Worm (Caenorhabditis elegans) whole organism, mixed stage, embryonic: Measurements from ENCODE around the gene Y39B6A.9.

Experiments
- M03D4.4 ChIP-seq: sonication (generic microtip); optimal IDR thresholded peaks from 2 replicates; lab custom pipeline; 2017; ENCODE audit warnings: mild to moderate bottlenecking, missing genetic modification characterization, missing compliant biosample characterization
- bed-3 ChIP-seq: fragments of 200-800 bp; sonication (Bioruptor generic); optimal IDR thresholded peaks from 3 replicates; lab custom pipeline; 2018; ENCODE audit warnings: mild to moderate bottlenecking, missing genetic modification characterization, moderate library complexity, missing compliant biosample characterization
- blmp-1 ChIP-seq: fragments of 150-350 bp; optimal IDR thresholded peaks from 2 replicates; lab custom pipeline; 2014; ENCODE audit warnings: missing biosample characterization, missing genetic modification characterization
- ceh-43 ChIP-seq: fragments of 200-800 bp; sonication (Bioruptor generic); optimal IDR thresholded peaks from 2 replicates; lab custom pipeline; 2018; ENCODE audit warnings: mild to moderate bottlenecking, missing genetic modification characterization, moderate library complexity, missing compliant biosample characterization
- ceh-83 ChIP-seq: fragments of 200-800 bp; sonication (Bioruptor generic); optimal IDR thresholded peaks from 2 replicates; lab custom pipeline; 2018; ENCODE audit warnings: mild to moderate bottlenecking, missing genetic modification characterization, missing compliant biosample characterization
- ces-1 ChIP-seq: fragments of 150-350 bp; optimal IDR thresholded peaks from 2 replicates; lab custom pipeline; 2014; ENCODE audit warnings: missing biosample characterization, missing genetic modification reagents, missing genetic modification characterization
- cnd-1 ChIP-seq: fragments of 200-800 bp; sonication (Bioruptor generic); optimal IDR thresholded peaks from 2 replicates; lab custom pipeline; 2018; ENCODE audit warnings: mild to moderate bottlenecking, missing genetic modification characterization, missing compliant biosample characterization
- drap-1 ChIP-seq: fragments of 200-800 bp; sonication (Bioruptor generic); optimal IDR thresholded peaks from 3 replicates; lab custom pipeline; 2018; ENCODE audit warnings: mild to moderate bottlenecking, missing genetic modification characterization, missing compliant biosample characterization
- elt-3 ChIP-seq: fragments of 150-350 bp; optimal IDR thresholded peaks from 2 replicates; lab custom pipeline; 2014; ENCODE audit warnings: missing biosample characterization, missing genetic modification characterization
- flh-1 ChIP-seq: fragments of 200-800 bp; sonication (Bioruptor generic); optimal IDR thresholded peaks from 2 replicates; lab custom pipeline; 2018; ENCODE audit warnings: mild to moderate bottlenecking, missing genetic modification characterization, moderate library complexity, missing compliant biosample characterization
- ham-2 ChIP-seq: fragments of 200-800 bp; sonication (Bioruptor generic); optimal IDR thresholded peaks from 2 replicates; lab custom pipeline; 2018; ENCODE audit warnings: mild to moderate bottlenecking, missing genetic modification characterization, missing compliant biosample characterization
- hlh-1 ChIP-seq: fragments of 150-350 bp; optimal IDR thresholded peaks from 2 replicates; lab custom pipeline; 2014; ENCODE audit warnings: missing biosample characterization, missing genetic modification reagents, missing genetic modification characterization
- lin-13 ChIP-seq: fragments of 150-350 bp; optimal IDR thresholded peaks from 2 replicates; lab custom pipeline; 2014; ENCODE audit warnings: missing biosample characterization, missing genetic modification characterization
- lin-32 ChIP-seq: fragments of 200-800 bp; sonication (Bioruptor generic); optimal IDR thresholded peaks from 2 replicates; lab custom pipeline; 2018; ENCODE audit warnings: mild to moderate bottlenecking, missing genetic modification characterization, missing compliant biosample characterization
- lsy-2 ChIP-seq: fragments of 150-350 bp; optimal IDR thresholded peaks from 2 replicates; lab custom pipeline; 2014; ENCODE audit warnings: missing biosample characterization, missing genetic modification characterization
- mep-1 ChIP-seq: fragments of 150-350 bp; optimal IDR thresholded peaks from 2 replicates; lab custom pipeline; 2017; ENCODE audit warnings: missing biosample characterization, missing genetic modification reagents, missing genetic modification characterization, inconsistent platforms
- mls-2 ChIP-seq: sonication (generic microtip); optimal IDR thresholded peaks from 2 replicates; lab custom pipeline; 2016; ENCODE audit warnings: mild to moderate bottlenecking, missing genetic modification characterization, moderate library complexity, missing compliant biosample characterization
- nhr-12 ChIP-seq: fragments of 150-350 bp; optimal IDR thresholded peaks from 2 replicates; lab custom pipeline; 2014; ENCODE audit warnings: missing biosample characterization, missing genetic modification characterization
- nhr-237 ChIP-seq: fragments of 150-350 bp; optimal IDR thresholded peaks from 2 replicates; lab custom pipeline; 2014; ENCODE audit warnings: missing biosample characterization, missing genetic modification characterization
- nhr-28 ChIP-seq: fragments of 150-350 bp; optimal IDR thresholded peaks from 2 replicates; lab custom pipeline; 2014; ENCODE audit warnings: missing biosample characterization, missing genetic modification characterization
- nhr-76 ChIP-seq: sonication (generic microtip); optimal IDR thresholded peaks from 2 replicates; lab custom pipeline; 2017; ENCODE audit warnings: missing biosample characterization, missing genetic modification characterization
- pha-4 ChIP-seq: fragments of 150-350 bp; optimal IDR thresholded peaks from 2 replicates; lab custom pipeline; 2018; ENCODE audit warnings: missing biosample characterization, missing genetic modification reagents, missing genetic modification characterization
- sem-2 ChIP-seq: fragments of 200-800 bp; sonication (Bioruptor generic); optimal IDR thresholded peaks from 2 replicates; lab custom pipeline; 2018; ENCODE audit warnings: mild to moderate bottlenecking, missing genetic modification characterization, missing compliant biosample characterization
- snpc-4 ChIP-seq: fragments of 150-350 bp; optimal IDR thresholded peaks from 2 replicates; lab custom pipeline; 2014; ENCODE audit warnings: missing biosample characterization, missing genetic modification characterization
- tbx-8 ChIP-seq: fragments of 200-800 bp; sonication (Bioruptor generic); optimal IDR thresholded peaks from 2 replicates; lab custom pipeline; 2018; ENCODE audit warnings: mild to moderate bottlenecking, missing genetic modification characterization, moderate library complexity, missing compliant biosample characterization
- unc-39 ChIP-seq: fragments of 150-350 bp; optimal IDR thresholded peaks from 2 replicates; lab custom pipeline; 2014; ENCODE audit warnings: missing biosample characterization, missing genetic modification characterization
- unc-62 ChIP-seq: fragments of 150-350 bp; optimal IDR thresholded peaks from 2 replicates; lab custom pipeline; 2014; ENCODE audit warnings: missing biosample characterization, missing genetic modification reagents, missing genetic modification characterization
- zip-8 ChIP-seq: fragments of 150-350 bp; optimal IDR thresholded peaks from 2 replicates; lab custom pipeline; 2014; ENCODE audit warnings: missing biosample characterization, missing genetic modification characterization
- ztf-11 ChIP-seq: fragments of 150-350 bp; optimal IDR thresholded peaks from 2 replicates; lab custom pipeline; 2014; ENCODE audit warnings: missing biosample characterization, missing genetic modification characterization

Gene Y39B6A.9

DNA sequence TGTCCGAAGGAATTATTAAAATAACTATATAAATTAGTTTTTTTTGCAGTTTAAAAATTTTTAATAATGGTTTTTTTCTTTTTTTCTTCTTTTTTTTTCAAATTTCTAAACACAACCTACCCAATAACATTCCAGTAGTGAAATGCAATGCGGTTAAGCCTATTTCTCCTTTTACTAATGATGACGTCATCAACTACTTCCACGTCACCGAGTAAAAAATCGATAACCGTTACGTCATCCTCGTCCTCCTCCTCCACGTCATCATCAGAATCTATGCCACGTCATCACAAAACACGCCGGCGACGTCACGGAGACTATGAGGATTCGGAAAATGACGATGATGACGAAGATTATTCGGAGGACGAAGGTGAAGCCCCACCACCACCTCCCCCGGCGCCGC is 38.3 kb downstream of the Y39B6A.9 start, which contains the start of gene hot-2:
Gene hot-2, plus strand, starts transcription at position 134 of the 400 bp plus-strand sequence.
- peak; percentile 98 for TF ChIP-seq zip-8
- TF ChIP-seq nhr-237 (tag; lab: Kevin White, UChicago) = no peak

DNA sequence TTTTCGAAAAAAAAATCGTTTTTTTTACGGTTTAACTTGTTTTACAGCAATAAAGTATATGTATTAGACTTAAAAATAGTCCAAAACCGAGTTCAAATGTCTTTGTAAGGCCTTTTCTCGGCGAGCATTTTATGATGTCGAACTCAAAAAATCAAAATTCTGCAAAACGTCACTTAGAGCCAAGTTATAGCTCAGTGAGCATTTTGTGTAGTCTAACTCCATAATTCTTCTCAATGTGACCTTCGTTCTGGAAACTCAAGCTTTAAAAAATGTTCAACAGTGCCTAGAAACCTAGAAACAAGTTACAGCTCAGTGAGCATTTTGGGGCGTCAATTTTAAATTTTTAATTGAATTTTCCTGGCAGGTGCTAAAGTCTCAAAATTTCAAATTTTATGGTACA is 39.4 kb downstream of the Y39B6A.9 start:
- TF ChIP-seq zip-8 (no peak), ceh-43 (GFP tag; lab: Kevin White, UChicago) (no peak), lin-13 (tag; lab: Kevin White, UChicago) (no peak), lsy-2 (tag; lab: Kevin White, UChicago) (no peak), cnd-1 (tag; lab: Kevin White, UChicago) (no peak)

DNA sequence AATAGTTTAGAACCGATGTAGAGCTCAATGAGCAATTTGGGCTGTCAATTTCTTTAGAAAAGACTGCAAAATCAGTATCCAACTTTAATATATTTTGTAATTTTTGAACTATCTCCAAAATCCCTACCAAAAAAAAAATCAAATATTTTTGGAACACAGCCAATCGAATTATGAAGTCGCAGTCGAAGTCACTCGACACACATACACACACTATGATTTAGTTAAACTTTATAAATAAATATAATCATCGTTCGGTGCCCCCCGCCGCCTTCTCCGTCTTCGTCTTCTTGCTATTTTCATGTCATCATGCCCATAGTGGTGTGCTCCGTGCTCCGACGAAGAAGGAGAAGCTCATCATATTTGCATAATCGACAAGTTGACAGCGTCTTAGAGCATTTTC is 40.8 kb downstream of the Y39B6A.9 start:
- TF ChIP-seq lin-13 (tag; lab: Kevin White, UChicago) = no peak
- peak; percentile 85 for TF ChIP-seq ces-1 (GFP tag; lab: Kevin White, UChicago)
- TF ChIP-seq bed-3 = no peak

DNA sequence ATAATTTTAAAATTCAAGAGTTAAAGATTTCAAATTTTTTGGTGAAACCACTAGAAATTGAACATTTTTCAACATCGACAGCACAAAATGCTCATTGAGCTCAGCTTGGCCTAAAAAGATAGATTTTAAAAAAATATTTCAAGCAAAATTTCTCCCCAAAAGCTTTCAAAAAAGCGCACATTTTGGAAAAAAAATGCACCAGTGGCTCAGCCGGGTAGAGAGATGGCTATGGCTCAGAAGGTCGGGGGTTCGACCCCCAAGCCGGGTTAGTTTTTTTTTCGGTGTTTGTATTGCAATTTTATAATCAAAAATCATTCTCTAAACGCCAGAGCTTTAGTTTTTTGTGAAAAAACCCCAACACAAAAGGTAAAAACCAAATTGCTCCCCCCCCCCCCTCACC is 41.5 kb downstream of the Y39B6A.9 start:
- TF ChIP-seq nhr-76 (no peak), ces-1 (GFP tag; lab: Kevin White, UChicago) (no peak), tbx-8 (GFP tag; lab: Kevin White, UChicago) (no peak), sem-2 (GFP tag; lab: Kevin White, UChicago) (no peak), ztf-11 (tag; lab: Kevin White, UChicago) (no peak), blmp-1 (tag; lab: Kevin White, UChicago) (no peak), ceh-83 (GFP tag; lab: Kevin White, UChicago) (no peak), zip-8 (no peak), lin-13 (tag; lab: Kevin White, UChicago) (no peak), mep-1 (no peak), pha-4 (no peak), flh-1 (GFP tag; lab: Kevin White, UChicago) (no peak), snpc-4 (tag; lab: Kevin White, UChicago) (no peak), mls-2 (tag; lab: Kevin White, UChicago) (no peak), drap-1 (no peak), nhr-237 (tag; lab: Kevin White, UChicago) (no peak), elt-3 (tag; lab: Kevin White, UChicago) (no peak), M03D4.4 (tag; lab: Kevin White, UChicago) (no peak), ceh-43 (GFP tag; lab: Kevin White, UChicago) (no peak), ham-2 (GFP tag; lab: Kevin White, UChicago) (no peak)

DNA sequence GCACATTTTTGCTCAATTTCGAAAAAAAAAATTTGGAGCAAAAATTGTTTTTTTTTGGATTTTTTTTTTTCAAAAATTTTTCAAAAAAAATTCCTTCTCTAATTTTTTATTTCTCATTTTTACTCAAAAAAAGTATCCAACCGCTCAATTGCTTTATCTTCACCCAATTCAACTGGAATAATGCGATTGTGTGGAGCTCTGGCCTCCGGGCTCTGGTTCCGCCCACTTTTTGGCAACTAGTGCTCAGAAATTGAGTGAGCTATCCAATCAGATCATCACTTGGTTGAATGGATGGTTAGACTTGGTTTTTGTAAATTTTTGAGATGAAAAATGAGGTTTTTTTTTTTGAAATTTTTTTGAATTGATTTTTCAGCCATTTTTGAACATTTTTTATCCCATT is 42.6 kb downstream of the Y39B6A.9 start:
- TF ChIP-seq unc-39 (tag; lab: Kevin White, UChicago) (no peak), nhr-12 (tag; lab: Kevin White, UChicago) (no peak), hlh-1 (no peak), nhr-237 (tag; lab: Kevin White, UChicago) (no peak), ces-1 (GFP tag; lab: Kevin White, UChicago) (peak; percentile 70), drap-1 (no peak), elt-3 (tag; lab: Kevin White, UChicago) (no peak), mls-2 (tag; lab: Kevin White, UChicago) (no peak)

DNA sequence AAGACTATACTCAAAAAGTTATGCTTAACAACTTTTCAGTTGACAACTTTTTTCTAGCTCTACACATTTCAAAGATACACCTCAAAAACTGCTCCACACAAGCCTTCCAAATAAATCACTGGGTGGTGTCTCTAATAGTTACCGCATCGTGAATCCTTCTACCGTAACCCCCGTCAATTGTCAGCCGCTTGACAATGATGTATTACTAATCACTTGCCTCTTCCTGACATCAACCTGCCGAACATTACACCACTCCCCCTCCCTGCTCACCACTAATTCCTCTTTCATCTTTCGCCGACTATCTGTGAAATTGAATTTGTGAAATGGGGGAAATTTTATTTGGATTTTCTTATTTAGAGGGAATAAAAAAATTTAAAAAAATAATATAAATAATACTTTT is 45.4 kb downstream of the Y39B6A.9 start:
- TF ChIP-seq nhr-28 (no peak), elt-3 (tag; lab: Kevin White, UChicago) (no peak), ces-1 (GFP tag; lab: Kevin White, UChicago) (no peak), unc-62 (peak; percentile 83), hlh-1 (peak; percentile 38), ztf-11 (tag; lab: Kevin White, UChicago) (no peak), bed-3 (no peak), lsy-2 (tag; lab: Kevin White, UChicago) (peak; percentile 45), ceh-83 (GFP tag; lab: Kevin White, UChicago) (no peak), lin-32 (GFP tag; lab: Kevin White, UChicago) (no peak), unc-39 (tag; lab: Kevin White, UChicago) (no peak), zip-8 (no peak)
